Worm (Caenorhabditis elegans) whole organism, L3 larva: ENCODE results near the gene lmtr-5.

Experiments
- R02D3.7 ChIP-seq: fragments of 150-350 bp; optimal IDR thresholded peaks from 2 replicates; lab custom pipeline; 2014; ENCODE audit warnings: missing biosample characterization, missing genetic modification characterization
- ama-1 ChIP-seq: fragments of 150-350 bp; optimal IDR thresholded peaks from 2 replicates; lab custom pipeline; 2018
- ceh-28 ChIP-seq: fragments of 150-350 bp; optimal IDR thresholded peaks from 2 replicates; lab custom pipeline; 2014; ENCODE audit warnings: missing biosample characterization, missing genetic modification reagents, missing genetic modification characterization
- ceh-9 ChIP-seq: sonication (generic microtip); optimal IDR thresholded peaks from 2 replicates; lab custom pipeline; 2018; ENCODE audit warnings: missing biosample characterization, missing genetic modification characterization
- egl-27 ChIP-seq: sonication (generic microtip); optimal IDR thresholded peaks from 4 replicates; lab custom pipeline; 2017; ENCODE audit warnings: missing biosample characterization, missing genetic modification reagents, missing genetic modification characterization
- egl-5 ChIP-seq: fragments of 150-350 bp; optimal IDR thresholded peaks from 2 replicates; lab custom pipeline; 2017; ENCODE audit warnings: missing biosample characterization, missing genetic modification reagents, missing genetic modification characterization, inconsistent platforms
- elt-1 ChIP-seq: fragments of 150-350 bp; optimal IDR thresholded peaks from 2 replicates; lab custom pipeline; 2014; ENCODE audit warnings: missing biosample characterization, missing genetic modification characterization
- elt-2 ChIP-seq: sonication (generic microtip); optimal IDR thresholded peaks from 2 replicates; lab custom pipeline; 2016; ENCODE audit warnings: missing genetic modification reagents, mild to moderate bottlenecking, missing genetic modification characterization, missing compliant biosample characterization
- elt-3 ChIP-seq, 3 experiments: fragments of 150-350 bp in 1 of 3; sonication (generic microtip) in 2 of 3; optimal IDR thresholded peaks; 2 replicates in 2 of 3; 4 replicates in 1 of 3; lab custom pipeline; 2014 to 2017; ENCODE audit warnings: missing biosample characterization in 3 of 3, missing genetic modification characterization in 3 of 3
- eor-1 ChIP-seq, 2 experiments: fragments of 150-350 bp; optimal IDR thresholded peaks; 2 replicates each; lab custom pipeline; 2014 to 2018; ENCODE audit warnings: missing biosample characterization in 2 of 2, missing genetic modification characterization in 2 of 2
- fkh-10 ChIP-seq: sonication (generic microtip); optimal IDR thresholded peaks from 2 replicates; lab custom pipeline; 2017; ENCODE audit warnings: missing biosample characterization, missing genetic modification reagents, missing genetic modification characterization
- fkh-2 ChIP-seq: fragments of 150-350 bp; optimal IDR thresholded peaks from 2 replicates; lab custom pipeline; 2014; ENCODE audit warnings: missing biosample characterization, missing genetic modification reagents, missing genetic modification characterization
- fos-1 ChIP-seq: fragments of 150-350 bp; optimal IDR thresholded peaks from 2 replicates; lab custom pipeline; 2014; ENCODE audit warnings: missing biosample characterization, missing genetic modification characterization
- hmg-11 ChIP-seq: sonication (generic microtip); optimal IDR thresholded peaks from 2 replicates; lab custom pipeline; 2016; ENCODE audit warnings: missing genetic modification characterization, missing compliant biosample characterization
- jun-1 ChIP-seq: fragments of 150-350 bp; optimal IDR thresholded peaks from 2 replicates; lab custom pipeline; 2014; ENCODE audit warnings: missing biosample characterization, missing genetic modification reagents, missing genetic modification characterization
- lin-39 ChIP-seq: fragments of 150-350 bp; optimal IDR thresholded peaks from 2 replicates; lab custom pipeline; 2018; ENCODE audit warnings: missing biosample characterization, missing genetic modification reagents, missing genetic modification characterization
- lsy-12 ChIP-seq: sonication (generic microtip); optimal IDR thresholded peaks from 2 replicates; lab custom pipeline; 2016; ENCODE audit warnings: mild to moderate bottlenecking, missing genetic modification characterization, missing compliant biosample characterization
- mdl-1 ChIP-seq: fragments of 150-350 bp; optimal IDR thresholded peaks from 2 replicates; lab custom pipeline; 2014; ENCODE audit warnings: missing biosample characterization, missing genetic modification characterization
- mml-1 ChIP-seq: fragments of 150-350 bp; sonication (generic microtip); optimal IDR thresholded peaks from 3 replicates; lab custom pipeline; 2014; ENCODE audit warnings: missing biosample characterization, missing genetic modification characterization
- nfya-1 ChIP-seq: sonication (generic microtip); optimal IDR thresholded peaks from 2 replicates; lab custom pipeline; 2017; ENCODE audit warnings: missing genetic modification characterization, mild to moderate bottlenecking, missing compliant biosample characterization, antibody characterized with exemption, moderate library complexity; ENCODE audit not compliant: insufficient read depth
- nhr-11 ChIP-seq: fragments of 150-350 bp; optimal IDR thresholded peaks from 2 replicates; lab custom pipeline; 2014; ENCODE audit warnings: missing biosample characterization, missing genetic modification characterization
- nhr-12 ChIP-seq: fragments of 150-350 bp; optimal IDR thresholded peaks from 2 replicates; lab custom pipeline; 2014; ENCODE audit warnings: missing biosample characterization, missing genetic modification characterization
- nhr-23 ChIP-seq: fragments of 150-350 bp; optimal IDR thresholded peaks from 2 replicates; lab custom pipeline; 2014; ENCODE audit warnings: missing biosample characterization, missing genetic modification reagents, missing genetic modification characterization
- nhr-25 ChIP-seq: sonication (generic microtip); optimal IDR thresholded peaks from 2 replicates; lab custom pipeline; 2017; ENCODE audit warnings: missing biosample characterization, missing genetic modification characterization
- nhr-67 ChIP-seq: fragments of 150-350 bp; optimal IDR thresholded peaks from 2 replicates; lab custom pipeline; 2014; ENCODE audit warnings: missing biosample characterization, missing genetic modification characterization
- nhr-77 ChIP-seq: fragments of 150-350 bp; optimal IDR thresholded peaks from 2 replicates; lab custom pipeline; 2014; ENCODE audit warnings: missing biosample characterization, missing genetic modification characterization
- pqm-1 ChIP-seq: fragments of 150-350 bp; optimal IDR thresholded peaks from 2 replicates; lab custom pipeline; 2017; ENCODE audit warnings: missing biosample characterization, missing genetic modification characterization, inconsistent platforms
- sea-2 ChIP-seq: fragments of 150-350 bp; sonication (generic microtip); optimal IDR thresholded peaks from 4 replicates; lab custom pipeline; 2014; ENCODE audit warnings: missing biosample characterization, missing genetic modification reagents, missing genetic modification characterization
- skn-1 ChIP-seq: fragments of 150-350 bp; optimal IDR thresholded peaks from 2 replicates; lab custom pipeline; 2014; ENCODE audit warnings: missing biosample characterization, missing genetic modification characterization
- snpc-4 ChIP-seq: fragments of 150-350 bp; optimal IDR thresholded peaks from 2 replicates; lab custom pipeline; 2014; ENCODE audit warnings: missing biosample characterization, missing genetic modification characterization
- tbx-2 ChIP-seq: sonication (generic microtip); optimal IDR thresholded peaks from 2 replicates; lab custom pipeline; 2016; ENCODE audit warnings: mild to moderate bottlenecking, missing genetic modification characterization, missing compliant biosample characterization
- unc-62 ChIP-seq: fragments of 150-350 bp; sonication (generic microtip); optimal IDR thresholded peaks from 4 replicates; lab custom pipeline; 2014; ENCODE audit warnings: missing biosample characterization, missing genetic modification reagents, missing genetic modification characterization
- zag-1 ChIP-seq: fragments of 150-350 bp; optimal IDR thresholded peaks from 2 replicates; lab custom pipeline; 2014; ENCODE audit warnings: missing biosample characterization, missing genetic modification characterization
- ztf-4 ChIP-seq: fragments of 150-350 bp; optimal IDR thresholded peaks from 2 replicates; lab custom pipeline; 2014; ENCODE audit warnings: missing biosample characterization, missing genetic modification characterization

lmtr-5 gene

DNA sequence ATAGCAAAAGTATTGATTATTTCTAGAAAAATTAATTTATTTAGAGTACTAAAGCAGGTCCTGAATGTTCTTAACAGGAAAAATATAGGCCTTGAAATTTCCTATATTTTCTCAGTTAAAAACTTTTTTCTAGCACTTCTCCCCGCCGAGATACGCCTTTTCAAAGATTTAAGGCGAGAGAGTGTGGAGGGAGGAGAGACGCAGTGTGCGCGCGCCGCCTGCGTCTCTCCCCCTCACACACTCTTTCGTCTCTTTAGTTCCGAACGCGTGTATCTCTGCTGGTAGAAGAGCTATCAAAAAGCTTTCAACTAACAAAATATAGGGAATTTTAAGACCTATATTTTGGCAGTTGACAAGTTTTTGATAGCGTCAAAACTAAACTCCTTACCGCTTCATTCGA, 14.4 kb downstream of the lmtr-5 start:
- TF ChIP-seq nhr-12 (no peak), R02D3.7 (tag; lab: Kevin White, UChicago) (no peak), fos-1 (no peak), elt-3 (tag; optimal IDR thresholded peaks at IDR 0.05; lab: Kevin White, UChicago) (no peak), fkh-2 (tag; lab: Kevin White, UChicago) (no peak), eor-1 (tag; optimal IDR thresholded peaks at IDR 0.05; lab: Kevin White, UChicago) (no peak), jun-1 (tag; lab: Kevin White, UChicago) (no peak), mml-1 (no peak), egl-5 (tag; lab: Kevin White, UChicago) (no peak), lin-39 (tag; lab: Kevin White, UChicago) (no peak), nhr-23 (no peak), mdl-1 (tag; lab: Kevin White, UChicago) (no peak), ceh-28 (tag; lab: Kevin White, UChicago) (no peak)

DNA sequence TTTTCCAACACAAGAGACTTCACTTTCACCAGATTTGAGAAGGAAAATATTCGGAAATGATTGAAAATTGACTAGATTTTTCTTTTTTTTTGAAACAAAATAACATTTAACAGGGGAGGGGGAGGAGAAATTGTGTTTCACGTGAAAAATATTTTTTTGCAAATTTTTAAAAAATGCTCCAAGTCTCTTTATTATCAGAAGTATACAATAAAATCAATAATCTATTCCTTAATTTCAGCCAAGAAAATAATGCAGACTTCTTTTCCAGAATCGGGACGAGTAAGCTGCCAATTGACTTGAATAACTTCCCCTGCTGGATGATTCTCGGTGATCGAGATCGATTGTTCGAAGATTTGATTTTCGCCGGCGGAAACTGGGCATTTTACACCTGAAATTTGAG, 14.8 kb downstream of the lmtr-5 start, which contains the start of gene R148.7:
TSS of gene R148.7 (minus strand) at position 101 of the 400 bp plus-strand sequence.
- TF ChIP-seq zag-1 (no peak), ceh-9 (tag; lab: Kevin White, UChicago) (no peak), pqm-1 (tag; lab: Kevin White, UChicago) (no peak)

ce11 chrIII:3199416-3199815, 15.9 kb downstream of the lmtr-5 start, which contains the start of gene heh-1:
TSS of gene heh-1 (minus strand) at chrIII:3199516.
- TF ChIP-seq elt-2 (no peak), snpc-4 (tag; lab: Kevin White, UChicago) (no peak)

DNA sequence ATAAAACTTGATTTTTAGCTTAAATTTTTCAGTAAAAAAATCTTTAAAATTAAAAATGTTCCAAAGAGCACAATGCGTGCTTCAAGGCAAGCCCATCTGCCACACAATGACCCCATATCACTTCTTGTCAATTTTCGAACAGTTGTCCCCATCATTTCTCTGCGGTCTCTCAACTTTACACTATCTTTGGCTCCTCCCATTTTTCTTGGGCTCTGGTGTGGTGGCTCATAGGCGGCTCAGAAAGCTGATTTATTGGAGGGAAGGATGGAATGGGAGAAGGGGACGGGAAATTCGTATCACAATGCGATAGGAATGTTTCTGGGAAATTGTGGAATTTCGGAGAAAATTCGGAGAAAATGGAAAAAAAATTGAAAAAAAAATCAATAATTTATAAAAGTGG, 17.1 kb downstream of the lmtr-5 start:
- peak; percentile 35 for TF ChIP-seq nfya-1
- no peak for TF ChIP-seq pqm-1 (tag; lab: Kevin White, UChicago)
- no peak for TF ChIP-seq nhr-25 (tag; lab: Kevin White, UChicago)
- no peak for TF ChIP-seq ztf-4 (tag; lab: Kevin White, UChicago)

DNA sequence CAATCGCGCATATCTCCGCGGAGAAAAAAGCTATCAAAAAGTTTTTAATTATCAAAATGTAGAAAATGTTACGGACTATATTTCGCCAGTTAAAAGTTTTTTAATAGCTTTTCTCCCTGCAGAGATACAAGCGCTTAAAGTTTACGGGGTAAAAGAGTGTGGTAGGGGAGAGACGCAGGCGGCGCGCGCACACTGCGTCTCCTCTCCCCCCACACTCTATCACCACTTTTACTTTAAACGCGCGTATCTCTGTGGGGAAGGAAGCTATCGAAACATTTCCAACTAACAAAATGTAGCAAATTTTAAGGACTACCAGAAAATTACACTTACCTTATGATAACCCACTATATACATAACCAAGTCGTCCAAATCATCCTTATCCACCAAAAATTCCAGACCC, 20.1 kb downstream of the lmtr-5 start:
- no peak for TF ChIP-seq lsy-12 (tag; lab: Kevin White, UChicago)
- TF ChIP-seq, all 47 proteins: peak for 0

ce11 chrIII:3219050-3219449, 35.6 kb downstream of the lmtr-5 start, which contains the start of gene frm-8:
TSS of gene frm-8 (minus strand) at chrIII:3219150.
- TF ChIP-seq hmg-11 (tag; lab: Kevin White, UChicago) = no peak
- no peak for TF ChIP-seq skn-1 (tag; lab: Kevin White, UChicago)
- no peak for TF ChIP-seq nhr-12
- TF ChIP-seq fkh-2 (tag; lab: Kevin White, UChicago) = no peak
- no peak for TF ChIP-seq mml-1
- no peak for TF ChIP-seq fkh-10 (GFP tag; lab: Kevin White, UChicago)
- no peak for TF ChIP-seq jun-1 (tag; lab: Kevin White, UChicago)
- TF ChIP-seq tbx-2 = no peak

ce11 chrIII:3220287-3220686, 36.8 kb downstream of the lmtr-5 start:
- TF ChIP-seq sea-2 (GFP tag; lab: Kevin White, UChicago) (no peak), elt-1 (tag; lab: Kevin White, UChicago) (no peak), R02D3.7 (tag; lab: Kevin White, UChicago) (no peak), fkh-10 (GFP tag; lab: Kevin White, UChicago) (peak; percentile 39), hmg-11 (tag; lab: Kevin White, UChicago) (peak; percentile 78), nfya-1 (peak; percentile 71), lin-39 (tag; lab: Kevin White, UChicago) (peak; percentile 10)

DNA sequence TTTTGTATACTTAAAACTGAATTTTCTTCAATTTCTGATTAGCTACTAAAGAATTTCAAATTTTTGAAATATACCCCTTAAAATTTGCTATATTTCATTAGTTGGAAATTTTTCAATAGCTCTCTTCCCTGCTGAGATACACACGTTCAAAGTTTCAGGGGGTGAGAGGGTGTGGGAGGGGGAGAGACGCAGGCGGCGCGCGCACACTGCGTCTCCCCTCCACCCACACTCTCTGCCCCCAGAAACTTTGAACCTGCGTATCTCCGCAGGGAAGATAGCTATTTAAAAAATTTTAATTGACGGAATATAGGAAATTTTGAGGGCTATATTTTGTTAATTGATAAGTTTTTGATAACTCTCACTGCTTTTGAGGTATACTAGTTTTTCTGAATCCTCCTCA, 39.2 kb downstream of the lmtr-5 start:
- TF ChIP-seq skn-1 (tag; lab: Kevin White, UChicago) = no peak
- no peak for TF ChIP-seq nhr-25 (tag; lab: Kevin White, UChicago)
- TF ChIP-seq R02D3.7 (tag; lab: Kevin White, UChicago) = no peak
- TF ChIP-seq unc-62 (GFP tag; lab: Kevin White, UChicago) = no peak
- TF ChIP-seq nhr-77 (tag; lab: Kevin White, UChicago) = no peak
- TF ChIP-seq nhr-67 (tag; lab: Kevin White, UChicago) = no peak
- TF ChIP-seq pqm-1 (tag; lab: Kevin White, UChicago) = no peak
- no peak for TF ChIP-seq nhr-12
- no peak for TF ChIP-seq elt-1 (tag; lab: Kevin White, UChicago)
- no peak for TF ChIP-seq ama-1 (lab: Kevin White, UChicago)
- no peak for TF ChIP-seq egl-27 (tag; lab: Kevin White, UChicago)
- no peak for TF ChIP-seq fkh-10 (GFP tag; lab: Kevin White, UChicago)
- no peak for TF ChIP-seq nfya-1
- no peak for TF ChIP-seq elt-2
- TF ChIP-seq fos-1 = no peak
- TF ChIP-seq nhr-11 (tag; lab: Kevin White, UChicago) = no peak
